Worm (Caenorhabditis elegans) whole organism, early embryonic: ENCODE measurements around the gene K10D2.5.

Experiments
- aly-1 ChIP-seq: sonication (generic microtip); optimal IDR thresholded peaks from 2 replicates; lab custom pipeline; 2016; ENCODE audit warnings: missing genetic modification characterization, missing compliant biosample characterization
- ama-1 ChIP-seq: fragments of 150-350 bp; optimal IDR thresholded peaks from 2 replicates; lab custom pipeline; 2014
- flt-1 ChIP-seq: fragments of 200-800 bp; sonication (Bioruptor generic); IDR thresholded peaks from 2 replicates; pipeline ENCODE4 v1.3.6; 2022; ENCODE audit warnings: missing genetic modification characterization, missing compliant biosample characterization
- tbx-37 ChIP-seq: fragments of 200-800 bp; sonication (Bioruptor generic); conservative IDR thresholded peaks from 2 replicates; pipeline ENCODE4 v1.3.6; 2022; ENCODE audit warnings: missing genetic modification reagents, missing genetic modification characterization, missing compliant biosample characterization

- TF ChIP-seq tbx-37 (GFP tag; lab: Robert Waterston, UW) (no peak), aly-1 (tag; lab: Kevin White, UChicago) (no peak), ama-1 (no peak), flt-1 (GFP tag; lab: Robert Waterston, UW) (no peak)
Observed at ce11 chrIII:5137685-5138084, 34.8 kb upstream of the K10D2.5 start.
